Worm (Caenorhabditis elegans): ENCODE results near the gene sre-28.

The sre-28 gene

DNA sequence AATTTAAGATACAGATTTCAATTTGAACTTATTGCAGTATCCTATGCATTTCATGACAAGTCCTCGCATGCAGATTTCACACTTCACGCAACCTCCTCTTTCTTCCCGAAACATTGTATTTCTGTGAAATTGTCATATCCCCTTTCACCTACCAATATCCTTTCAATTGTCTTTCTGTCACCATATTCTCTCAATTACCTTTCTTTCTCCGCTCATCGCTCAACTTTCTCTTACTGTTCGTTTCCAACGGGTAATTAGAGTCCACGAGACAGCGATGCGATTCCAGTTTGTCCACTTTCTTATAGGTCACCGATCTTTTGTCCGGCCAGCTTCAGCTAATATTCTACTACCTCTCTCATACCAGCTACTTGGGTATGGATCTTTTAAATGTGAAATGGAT is 8.2 kb downstream of the sre-28 start, which contains the start of gene mam-5:
Gene mam-5 (plus strand): TSS at position 304 of the 400 bp plus-strand sequence.
- no peak for TF ChIP-seq unc-86 (tag; optimal IDR thresholded peaks at IDR 0.05)
- no peak for TF ChIP-seq pag-3 (tag; optimal IDR thresholded peaks at IDR 0.05; ENCODE audit: borderline replicate concordance)
- no peak for TF ChIP-seq dmd-4 (tag; optimal IDR thresholded peaks at IDR 0.05; ENCODE audit: borderline replicate concordance)
- TF ChIP-seq elt-4 (tag; optimal IDR thresholded peaks at IDR 0.05): no peak
- no peak for TF ChIP-seq K09A11.1 (tag; optimal IDR thresholded peaks at IDR 0.05; ENCODE audit: insufficient read depth)
- no peak for TF ChIP-seq unc-3 (GFP tag; conservative IDR thresholded peaks at IDR 0.05)
- no peak for TF ChIP-seq unc-3 (tag; optimal IDR thresholded peaks at IDR 0.05)
- no peak for TF ChIP-seq pqm-1 (tag; optimal IDR thresholded peaks at IDR 0.05)
- TF ChIP-seq unc-42 (tag; optimal IDR thresholded peaks at IDR 0.05): no peak
- no peak for TF ChIP-seq ceh-9 (tag; optimal IDR thresholded peaks at IDR 0.05)
- TF ChIP-seq hlh-30 (tag; optimal IDR thresholded peaks at IDR 0.05; ENCODE audit: insufficient read depth): no peak
- TF ChIP-seq C08G9.2 (tag; optimal IDR thresholded peaks at IDR 0.05): no peak
- TF ChIP-seq hlh-13 (GFP tag; optimal IDR thresholded peaks at IDR 0.05): no peak
- no peak for TF ChIP-seq nhr-11 (tag; optimal IDR thresholded peaks at IDR 0.05)
- no peak for TF ChIP-seq sdc-2 (tag; optimal IDR thresholded peaks at IDR 0.05)

DNA sequence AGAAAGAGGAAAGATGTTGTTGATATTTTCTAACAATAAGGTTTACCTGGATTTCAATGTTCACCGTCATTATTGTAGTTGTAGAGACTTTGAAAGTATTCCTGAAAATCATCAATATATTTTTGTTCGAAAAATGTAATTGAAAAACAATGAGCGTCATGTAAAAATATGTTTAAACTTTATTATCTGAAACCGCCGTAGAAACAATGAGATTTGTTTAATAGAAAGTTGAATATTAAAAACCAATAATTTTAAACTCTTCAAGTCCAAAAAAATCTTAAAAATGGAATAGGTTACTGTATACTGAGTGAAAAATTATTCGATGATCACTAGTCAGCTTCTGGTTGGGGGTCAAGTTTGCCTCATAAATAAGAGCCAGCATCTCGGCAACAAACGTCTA is 14.0 kb downstream of the sre-28 start, which contains the start of gene anmt-3:
Gene anmt-3 (minus strand): TSS at position 101 of the 400 bp plus-strand sequence.
- TF ChIP-seq C38D4.7 (GFP tag; optimal IDR thresholded peaks at IDR 0.05) (no peak), pha-2 (tag; optimal IDR thresholded peaks at IDR 0.05) (no peak), K09A11.1 (tag; optimal IDR thresholded peaks at IDR 0.05; ENCODE audit: insufficient read depth) (no peak), unc-3 (GFP tag; conservative IDR thresholded peaks at IDR 0.05) (no peak), unc-3 (tag; optimal IDR thresholded peaks at IDR 0.05) (no peak), C08G9.2 (tag; optimal IDR thresholded peaks at IDR 0.05) (no peak), ceh-22 (tag; optimal IDR thresholded peaks at IDR 0.05) (no peak), unc-55 (GFP tag; optimal IDR thresholded peaks at IDR 0.05) (no peak), lin-11 (tag; optimal IDR thresholded peaks at IDR 0.05) (no peak), ama-1 (optimal IDR thresholded peaks at IDR 0.05) (no peak), fkh-10 (GFP tag; optimal IDR thresholded peaks at IDR 0.05) (no peak), ceh-34 (tag; optimal IDR thresholded peaks at IDR 0.05) (no peak), ceh-9 (tag; optimal IDR thresholded peaks at IDR 0.05) (no peak)

DNA sequence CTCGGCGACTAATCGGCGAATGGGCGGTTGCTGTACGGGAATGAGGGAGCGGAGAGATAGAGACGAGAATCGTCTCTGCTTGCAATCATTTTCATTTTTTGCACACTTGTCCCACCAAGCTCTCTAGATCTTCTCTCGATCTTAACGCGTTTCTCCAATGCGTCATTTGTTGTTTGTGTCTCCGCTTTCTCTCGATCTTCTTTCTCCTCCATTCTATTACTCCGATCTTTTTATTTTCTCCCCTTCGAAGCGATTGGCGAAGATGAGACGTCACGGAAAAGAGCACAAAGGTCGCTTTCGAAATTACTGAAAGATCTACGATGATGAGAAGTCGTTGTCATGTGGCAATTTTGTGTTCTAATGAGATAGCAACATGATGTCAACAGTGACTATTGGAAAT is 14.5 kb downstream of the sre-28 start:
- TF ChIP-seq rnt-1 (tag; optimal IDR thresholded peaks at IDR 0.05) (peak; percentile 71), ceh-30 (tag; optimal IDR thresholded peaks at IDR 0.05) (no peak), ceh-14 (tag; optimal IDR thresholded peaks at IDR 0.05) (no peak), elt-2 (tag; optimal IDR thresholded peaks at IDR 0.05) (no peak), ceh-18 (tag; optimal IDR thresholded peaks at IDR 0.05) (peak; percentile 84), nfya-1 (tag; optimal IDR thresholded peaks at IDR 0.05) (peak; percentile 1), unc-55 (GFP tag; optimal IDR thresholded peaks at IDR 0.05) (peak; percentile 87)

DNA sequence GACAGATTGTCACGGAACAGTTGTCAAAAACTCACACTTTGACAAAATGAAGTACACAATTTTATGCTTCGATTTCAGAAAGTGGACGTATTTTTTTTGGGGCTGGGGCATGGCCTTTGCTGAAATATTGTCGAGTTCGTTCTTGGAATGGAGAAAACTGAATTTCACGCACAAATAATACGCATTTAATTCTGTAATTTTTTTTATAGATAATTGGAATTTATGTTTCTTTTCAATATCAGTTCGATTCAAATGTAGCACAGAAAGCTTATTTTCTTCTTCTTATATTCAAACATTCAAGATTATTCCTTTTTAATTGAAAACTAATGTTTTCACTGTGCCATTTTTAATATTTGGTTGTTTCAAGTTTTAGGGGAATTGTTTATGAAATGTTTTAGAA is 16.2 kb downstream of the sre-28 start, which contains the start of gene T07C12.10:
Gene T07C12.10 (minus strand): TSS at position 101 of the 400 bp plus-strand sequence.
- TF ChIP-seq tbx-2 (tag; optimal IDR thresholded peaks at IDR 0.05) (no peak), ahr-1 (tag; optimal IDR thresholded peaks at IDR 0.05) (no peak), ref-2 (tag; optimal IDR thresholded peaks at IDR 0.05) (no peak), lim-6 (tag; optimal IDR thresholded peaks at IDR 0.05) (no peak), ceh-9 (tag; optimal IDR thresholded peaks at IDR 0.05) (no peak), pros-1 (tag; optimal IDR thresholded peaks at IDR 0.05) (no peak), unc-42 (tag; optimal IDR thresholded peaks at IDR 0.05) (no peak)

DNA sequence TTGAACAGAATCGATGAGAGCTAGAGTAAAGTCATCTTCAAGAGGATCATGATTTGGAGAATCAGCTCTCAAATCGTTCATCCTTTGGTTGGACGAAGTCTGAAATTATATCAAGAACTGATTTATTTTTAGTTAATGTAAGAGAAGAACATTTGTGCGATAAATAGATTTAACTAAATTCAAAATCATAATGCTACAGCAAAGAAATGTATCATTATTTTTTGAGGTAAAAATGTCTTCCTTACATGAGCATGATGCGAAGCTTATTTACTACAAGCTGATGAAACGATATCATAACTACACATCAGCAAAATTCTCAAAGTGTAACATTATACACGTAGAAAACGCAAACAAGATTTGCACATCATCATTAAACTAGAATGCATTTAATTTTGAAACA is 18.2 kb downstream of the sre-28 start, which contains the start of gene madf-4:
Gene madf-4 (minus strand): TSS at position 101 of the 400 bp plus-strand sequence.
- TF ChIP-seq unc-55 (GFP tag; optimal IDR thresholded peaks at IDR 0.05) (no peak), ahr-1 (tag; optimal IDR thresholded peaks at IDR 0.05) (no peak), pax-1 (tag; optimal IDR thresholded peaks at IDR 0.05) (no peak), unc-86 (tag; optimal IDR thresholded peaks at IDR 0.05) (no peak), fkh-10 (GFP tag; optimal IDR thresholded peaks at IDR 0.05) (no peak), T23F11.4 (GFP tag; optimal IDR thresholded peaks at IDR 0.05) (no peak), dmd-4 (tag; optimal IDR thresholded peaks at IDR 0.05; ENCODE audit: borderline replicate concordance) (no peak), Y22D7AL.16 (tag; optimal IDR thresholded peaks at IDR 0.05) (no peak), F13H6.1 (tag; optimal IDR thresholded peaks at IDR 0.05) (no peak), hlh-8 (tag; optimal IDR thresholded peaks at IDR 0.05) (no peak), ceh-24 (tag; optimal IDR thresholded peaks at IDR 0.05) (no peak), lim-6 (tag; optimal IDR thresholded peaks at IDR 0.05) (no peak), hlh-30 (tag; optimal IDR thresholded peaks at IDR 0.05; ENCODE audit: insufficient read depth) (no peak), zip-5 (tag; optimal IDR thresholded peaks at IDR 0.05) (no peak), ceh-22 (tag; optimal IDR thresholded peaks at IDR 0.05) (no peak), nfya-1 (tag; optimal IDR thresholded peaks at IDR 0.05) (no peak), pros-1 (tag; optimal IDR thresholded peaks at IDR 0.05) (no peak), K02D7.2 (tag; optimal IDR thresholded peaks at IDR 0.05) (no peak)
